Worm (Caenorhabditis elegans): ENCODE results near the gene cyn-1.

ce11 chrV:14327776-14328175 is 28.1 kb upstream of the cyn-1 start, which contains the start of gene F47B8.5:
- TF ChIP-seq zip-4 (GFP tag; optimal IDR thresholded peaks at IDR 0.05) (no peak), ces-1 (GFP tag; optimal IDR thresholded peaks at IDR 0.05) (no peak)

Data from whole organism, L1 larva.